Fruit fly (Drosophila melanogaster) whole organism, adult: ENCODE data around the gene CG4962.

Source experiments
- CG11617 ChIP-seq: fragments of 200-800 bp; sonication (Bioruptor generic); optimal IDR thresholded peaks from 2 replicates; lab custom pipeline; 2017; ENCODE audit warnings: mild to moderate bottlenecking, missing biosample characterization, missing genetic modification reagents, missing genetic modification characterization
- CG12768 ChIP-seq: fragments of 200-800 bp; sonication (Bioruptor generic); optimal IDR thresholded peaks from 2 replicates; lab custom pipeline; 2017; ENCODE audit warnings: missing biosample characterization, missing genetic modification characterization, mild to moderate bottlenecking, moderate library complexity, missing genetic modification reagents
- CG33017 ChIP-seq: fragments of 200-800 bp; sonication (Bioruptor generic); optimal IDR thresholded peaks from 2 replicates; lab custom pipeline; 2018; ENCODE audit warnings: missing biosample characterization, mild to moderate bottlenecking, missing genetic modification characterization, moderate library complexity
- CG5204 ChIP-seq: fragments of 200-800 bp; sonication (Bioruptor generic); optimal IDR thresholded peaks from 2 replicates; lab custom pipeline; 2016; ENCODE audit warnings: missing biosample characterization, missing genetic modification characterization
- CG7045 ChIP-seq: fragments of 200-800 bp; sonication (Bioruptor generic); optimal IDR thresholded peaks from 2 replicates; lab custom pipeline; 2017; ENCODE audit warnings: missing biosample characterization, mild to moderate bottlenecking, missing genetic modification characterization
- Clk ChIP-seq: fragments of 200-800 bp; sonication (Bioruptor generic); optimal IDR thresholded peaks from 2 replicates; lab custom pipeline; 2017; ENCODE audit warnings: missing biosample characterization, missing genetic modification characterization
- Hr96 ChIP-seq: fragments of 200-800 bp; sonication (Bioruptor generic); optimal IDR thresholded peaks from 2 replicates; lab custom pipeline; 2016; ENCODE audit warnings: missing biosample characterization, missing genetic modification characterization
- Mnt ChIP-seq: fragments of 200-800 bp; sonication (Bioruptor generic); optimal IDR thresholded peaks from 2 replicates; lab custom pipeline; 2016; ENCODE audit warnings: missing biosample characterization, mild to moderate bottlenecking, missing genetic modification characterization
- cnc ChIP-seq, 2 experiments: fragments of >200 bp; optimal IDR thresholded peaks; 2 replicates each; lab custom pipeline; 2017
- kay ChIP-seq: fragments of 200-800 bp; sonication (Bioruptor generic); peaks from one replicate; lab custom pipeline; 2016; ENCODE audit warnings: missing biosample characterization, missing genetic modification characterization, borderline replicate concordance
- tj ChIP-seq: fragments of 200-800 bp; sonication (Bioruptor generic); optimal IDR thresholded peaks from 3 replicates; lab custom pipeline; 2017; ENCODE audit warnings: missing biosample characterization, mild to moderate bottlenecking, missing genetic modification characterization, moderate library complexity
- toe ChIP-seq: fragments of 200-800 bp; sonication (Bioruptor generic); optimal IDR thresholded peaks from 2 replicates; lab custom pipeline; 2016; ENCODE audit warnings: missing biosample characterization, missing genetic modification characterization

DNA sequence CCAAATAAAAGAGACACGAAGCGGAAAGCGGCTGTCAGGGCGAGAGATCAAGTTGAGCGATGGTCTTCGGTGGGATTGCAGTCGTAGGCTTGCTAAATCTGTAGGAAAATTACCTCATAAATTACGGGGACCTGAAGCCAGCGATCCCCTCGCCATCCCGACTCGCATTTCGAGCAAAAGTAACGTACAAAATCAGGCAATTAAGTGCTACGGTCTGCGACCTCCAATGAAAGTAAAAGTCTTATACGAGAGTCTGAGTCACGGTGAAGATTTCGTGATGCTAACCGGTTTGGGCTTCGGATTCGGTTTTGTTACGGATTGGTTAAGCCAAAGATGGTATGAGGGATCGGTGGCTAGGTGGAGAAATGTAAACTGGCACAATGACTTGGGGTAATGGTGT, 44.5 kb upstream of the CG4962 start:
- TF ChIP-seq toe (GFP tag; lab: Kevin White, UChicago) (no peak), CG5204 (GFP tag; lab: Kevin White, UChicago) (no peak), CG11617 (GFP tag; lab: Kevin White, UChicago) (no peak), CG7045 (GFP tag; lab: Kevin White, UChicago) (no peak), tj (GFP tag; lab: Kevin White, UChicago) (no peak), Hr96 (GFP tag; lab: Kevin White, UChicago) (no peak), Mnt (GFP tag; lab: Kevin White, UChicago) (no peak), CG12768 (GFP tag; lab: Kevin White, UChicago) (no peak), CG33017 (tag; lab: Kevin White, UChicago) (no peak), Clk (GFP tag; lab: Kevin White, UChicago) (no peak), kay (no peak), cnc (optimal IDR thresholded peaks at IDR 0.05; lab: Kevin White, UChicago) (no peak)
